Worm (Caenorhabditis elegans) whole organism, late embryonic: ENCODE data around the gene irld-50.
A peak's percentile ranks its signal among the peaks of the same experiment; 100 is the strongest.

ENCODE experiments used
- C08G9.2 ChIP-seq: sonication (generic microtip); optimal IDR thresholded peaks from 2 replicates; lab custom pipeline; 2016; ENCODE audit warnings: mild to moderate bottlenecking, missing genetic modification characterization, moderate library complexity, missing compliant biosample characterization
- F13H6.1 ChIP-seq: sonication (generic microtip); optimal IDR thresholded peaks from 2 replicates; lab custom pipeline; 2016; ENCODE audit warnings: missing genetic modification characterization, missing compliant biosample characterization
- K02D7.2 ChIP-seq: sonication (generic microtip); optimal IDR thresholded peaks from 2 replicates; lab custom pipeline; 2017; ENCODE audit warnings: mild to moderate bottlenecking, missing genetic modification characterization, missing compliant biosample characterization
- K09A11.1 ChIP-seq: sonication (generic microtip); optimal IDR thresholded peaks from 2 replicates; lab custom pipeline; 2017; ENCODE audit warnings: antibody characterized with exemption, mild to moderate bottlenecking, missing genetic modification characterization, missing compliant biosample characterization; ENCODE audit not compliant: insufficient read depth
- ahr-1 ChIP-seq: sonication (generic microtip); optimal IDR thresholded peaks from 2 replicates; lab custom pipeline; 2016; ENCODE audit warnings: missing genetic modification characterization, missing compliant biosample characterization
- ama-1 ChIP-seq: fragments of 150-350 bp; optimal IDR thresholded peaks from 2 replicates; lab custom pipeline; 2014
- ceh-14 ChIP-seq: sonication (generic microtip); optimal IDR thresholded peaks from 2 replicates; lab custom pipeline; 2016; ENCODE audit warnings: missing genotype, missing genetic modification characterization, missing compliant biosample characterization
- ceh-22 ChIP-seq: sonication (generic microtip); optimal IDR thresholded peaks from 2 replicates; lab custom pipeline; 2017; ENCODE audit warnings: missing biosample characterization, missing genetic modification characterization
- ceh-24 ChIP-seq: sonication (generic microtip); optimal IDR thresholded peaks from 2 replicates; lab custom pipeline; 2016; ENCODE audit warnings: mild to moderate bottlenecking, missing genetic modification characterization, missing compliant biosample characterization
- ceh-48 ChIP-seq: sonication (generic microtip); optimal IDR thresholded peaks from 2 replicates; lab custom pipeline; 2016; ENCODE audit warnings: missing genetic modification characterization, inconsistent platforms, missing compliant biosample characterization
- ceh-6 ChIP-seq: fragments of 200-800 bp; sonication (Bioruptor generic); optimal IDR thresholded peaks from 2 replicates; lab custom pipeline; 2018; ENCODE audit warnings: mild to moderate bottlenecking, missing genetic modification characterization, missing compliant biosample characterization
- ceh-9 ChIP-seq: sonication (generic microtip); optimal IDR thresholded peaks from 2 replicates; lab custom pipeline; 2016; ENCODE audit warnings: mild to moderate bottlenecking, missing genetic modification characterization, inconsistent platforms, missing compliant biosample characterization
- dmd-4 ChIP-seq: sonication (generic microtip); optimal IDR thresholded peaks from 2 replicates; lab custom pipeline; 2016; ENCODE audit warnings: borderline replicate concordance, missing genetic modification characterization, missing compliant biosample characterization
- dve-1 ChIP-seq: sonication (generic microtip); optimal IDR thresholded peaks from 2 replicates; lab custom pipeline; 2017; ENCODE audit warnings: antibody characterized with exemption, mild to moderate bottlenecking, missing genetic modification characterization, missing compliant biosample characterization
- elt-2 ChIP-seq: sonication (generic microtip); optimal IDR thresholded peaks from 2 replicates; lab custom pipeline; 2016; ENCODE audit warnings: missing genetic modification reagents, missing genetic modification characterization, missing compliant biosample characterization
- elt-4 ChIP-seq: sonication (generic microtip); optimal IDR thresholded peaks from 2 replicates; lab custom pipeline; 2016; ENCODE audit warnings: missing genetic modification characterization, missing compliant biosample characterization
- fax-1 ChIP-seq: sonication (generic microtip); optimal IDR thresholded peaks from 2 replicates; lab custom pipeline; 2016; ENCODE audit warnings: missing genotype, missing genetic modification characterization, missing compliant biosample characterization
- fkh-6 ChIP-seq: sonication (generic microtip); optimal IDR thresholded peaks from 2 replicates; lab custom pipeline; 2016; ENCODE audit warnings: missing genetic modification characterization, missing compliant biosample characterization
- hlh-15 ChIP-seq: sonication (generic microtip); optimal IDR thresholded peaks from 2 replicates; lab custom pipeline; 2016; ENCODE audit warnings: missing genetic modification characterization, missing compliant biosample characterization
- hlh-30 ChIP-seq: sonication (generic microtip); optimal IDR thresholded peaks from 2 replicates; lab custom pipeline; 2017; ENCODE audit warnings: antibody characterized with exemption, missing genetic modification characterization, missing compliant biosample characterization; ENCODE audit not compliant: insufficient read depth
- hlh-6 ChIP-seq: sonication (generic microtip); optimal IDR thresholded peaks from 2 replicates; lab custom pipeline; 2016; ENCODE audit warnings: missing genotype, missing genetic modification characterization, missing compliant biosample characterization
- lim-6 ChIP-seq: sonication (generic microtip); optimal IDR thresholded peaks from 2 replicates; lab custom pipeline; 2016; ENCODE audit warnings: missing genetic modification characterization, missing compliant biosample characterization
- lin-11 ChIP-seq: fragments of 200-800 bp; sonication (Bioruptor generic); optimal IDR thresholded peaks from 2 replicates; lab custom pipeline; 2018; ENCODE audit warnings: mild to moderate bottlenecking, missing genetic modification characterization, missing compliant biosample characterization
- nfya-1 ChIP-seq: sonication (generic microtip); optimal IDR thresholded peaks from 2 replicates; lab custom pipeline; 2017; ENCODE audit warnings: missing genetic modification characterization, mild to moderate bottlenecking, missing compliant biosample characterization, antibody characterized with exemption, moderate library complexity
- nhr-11 ChIP-seq: fragments of 150-350 bp; optimal IDR thresholded peaks from 2 replicates; lab custom pipeline; 2014; ENCODE audit warnings: missing biosample characterization, missing genetic modification characterization
- nhr-232 ChIP-seq: sonication (generic microtip); optimal IDR thresholded peaks from 2 replicates; lab custom pipeline; 2016; ENCODE audit warnings: missing genetic modification characterization, missing compliant biosample characterization
- pax-1 ChIP-seq: fragments of 150-350 bp; optimal IDR thresholded peaks from 2 replicates; lab custom pipeline; 2014; ENCODE audit warnings: missing biosample characterization, missing genetic modification characterization
- pha-2 ChIP-seq: sonication (generic microtip); optimal IDR thresholded peaks from 2 replicates; lab custom pipeline; 2017; ENCODE audit warnings: mild to moderate bottlenecking, missing genetic modification characterization, missing compliant biosample characterization
- sdc-2 ChIP-seq: sonication (generic microtip); optimal IDR thresholded peaks from 2 replicates; lab custom pipeline; 2016; ENCODE audit warnings: missing genotype, missing genetic modification characterization, missing compliant biosample characterization
- tbx-7 ChIP-seq: sonication (generic microtip); optimal IDR thresholded peaks from 2 replicates; lab custom pipeline; 2016; ENCODE audit warnings: missing genotype, missing genetic modification characterization, missing compliant biosample characterization
- unc-3 ChIP-seq, 2 experiments: fragments of 200-800 bp in 1 of 2; sonication (Bioruptor generic) in 1 of 2; sonication (generic microtip) in 1 of 2; conservative IDR thresholded peaks in 1 of 2; optimal IDR thresholded peaks in 1 of 2; 2 replicates each; pipeline versions ENCODE4 v1.3.6 to Lab custom; 2016 to 2022; ENCODE audit warnings: missing compliant biosample characterization in 2 of 2, missing genetic modification characterization in 2 of 2, missing genetic modification reagents in 1 of 2
- unc-42 ChIP-seq: sonication (generic microtip); optimal IDR thresholded peaks from 2 replicates; lab custom pipeline; 2016; ENCODE audit warnings: missing genotype, missing genetic modification characterization, missing compliant biosample characterization

Gene irld-50

ce11 chrII:2952629-2953028 is 8.8 kb upstream of the irld-50 start, which contains the start of gene irld-51:
TSS of gene irld-51 (minus strand) at chrII:2952729.
- TF ChIP-seq dmd-4 (tag; lab: Kevin White, UChicago) (no peak), C08G9.2 (tag; lab: Kevin White, UChicago) (no peak)

- TF ChIP-seq nhr-232 (tag; lab: Kevin White, UChicago) (no peak), dve-1 (tag; lab: Kevin White, UChicago) (no peak)
- TF ChIP-seq, all 69 proteins: peak for 0
Observed at ce11 chrII:2948614-2949013, 4.7 kb upstream of the irld-50 start.

ce11 chrII:2946438-2946837 is 2.6 kb upstream of the irld-50 start, which contains the start of gene srw-79:
TSS of gene srw-79 (plus strand) at chrII:2946738.
- no peak for TF ChIP-seq elt-4 (tag; lab: Kevin White, UChicago)
- TF ChIP-seq C08G9.2 (tag; lab: Kevin White, UChicago): no peak
- TF ChIP-seq unc-3 (GFP tag; conservative IDR thresholded peaks at IDR 0.05; lab: Robert Waterston, UW): no peak
- no peak for TF ChIP-seq unc-3 (tag; optimal IDR thresholded peaks at IDR 0.05; lab: Kevin White, UChicago)
- TF ChIP-seq dmd-4 (tag; lab: Kevin White, UChicago): no peak
- TF ChIP-seq K02D7.2 (tag; lab: Kevin White, UChicago): no peak
- TF ChIP-seq, all 69 proteins: peak for 0

- TF ChIP-seq ceh-22 (tag; lab: Kevin White, UChicago) (no peak), pax-1 (tag; lab: Kevin White, UChicago) (no peak), hlh-30 (tag; lab: Kevin White, UChicago) (no peak), ceh-48 (tag; lab: Kevin White, UChicago) (no peak), lim-6 (tag; lab: Kevin White, UChicago) (no peak), tbx-7 (tag; lab: Kevin White, UChicago) (no peak), elt-2 (no peak), nhr-11 (tag; lab: Kevin White, UChicago) (no peak), C08G9.2 (tag; lab: Kevin White, UChicago) (no peak), ceh-6 (GFP tag; lab: Kevin White, UChicago) (no peak), ama-1 (lab: Kevin White, UChicago) (no peak), K02D7.2 (tag; lab: Kevin White, UChicago) (no peak), ahr-1 (tag; lab: Kevin White, UChicago) (no peak), nfya-1 (tag; lab: Kevin White, UChicago) (no peak)
Observed at ce11 chrII:2940747-2941146, 3.1 kb downstream of the irld-50 start, which contains the start of gene irld-66. TSS of gene irld-66 (minus strand) at chrII:2940847.

- TF ChIP-seq elt-4 (tag; lab: Kevin White, UChicago) (no peak), ceh-22 (tag; lab: Kevin White, UChicago) (no peak), dve-1 (tag; lab: Kevin White, UChicago) (peak; percentile 67), hlh-6 (tag; lab: Kevin White, UChicago) (no peak)
Observed at ce11 chrII:2939681-2940080, 4.2 kb downstream of the irld-50 start.

ce11 chrII:2937852-2938251 is 6.0 kb downstream of the irld-50 start, which contains the start of gene irld-65:
TSS of gene irld-65 (minus strand) at chrII:2937952.
- TF ChIP-seq ceh-22 (tag; lab: Kevin White, UChicago): no peak
- no peak for TF ChIP-seq lim-6 (tag; lab: Kevin White, UChicago)
- TF ChIP-seq ama-1 (lab: Kevin White, UChicago): no peak
- no peak for TF ChIP-seq K09A11.1
- no peak for TF ChIP-seq ceh-9 (tag; lab: Kevin White, UChicago)
- TF ChIP-seq hlh-15 (tag; lab: Kevin White, UChicago): no peak
- no peak for TF ChIP-seq K02D7.2 (tag; lab: Kevin White, UChicago)
- no peak for TF ChIP-seq nhr-232 (tag; lab: Kevin White, UChicago)
- no peak for TF ChIP-seq dmd-4 (tag; lab: Kevin White, UChicago)
- TF ChIP-seq lin-11 (tag; lab: Kevin White, UChicago): no peak
- no peak for TF ChIP-seq pha-2 (tag; lab: Kevin White, UChicago)
- TF ChIP-seq fkh-6 (tag; lab: Kevin White, UChicago): no peak
- TF ChIP-seq tbx-7 (tag; lab: Kevin White, UChicago): no peak
- no peak for TF ChIP-seq nfya-1 (tag; lab: Kevin White, UChicago)
- no peak for TF ChIP-seq sdc-2 (tag; lab: Kevin White, UChicago)
- TF ChIP-seq fax-1 (tag; lab: Kevin White, UChicago): no peak
- TF ChIP-seq unc-42 (tag; lab: Kevin White, UChicago): no peak
- no peak for TF ChIP-seq F13H6.1 (tag; lab: Kevin White, UChicago)
- no peak for TF ChIP-seq ceh-24 (tag; lab: Kevin White, UChicago)
- no peak for TF ChIP-seq ceh-14
